Fruit fly (Drosophila melanogaster): ENCODE data around the gene Sema5c.

DNA sequence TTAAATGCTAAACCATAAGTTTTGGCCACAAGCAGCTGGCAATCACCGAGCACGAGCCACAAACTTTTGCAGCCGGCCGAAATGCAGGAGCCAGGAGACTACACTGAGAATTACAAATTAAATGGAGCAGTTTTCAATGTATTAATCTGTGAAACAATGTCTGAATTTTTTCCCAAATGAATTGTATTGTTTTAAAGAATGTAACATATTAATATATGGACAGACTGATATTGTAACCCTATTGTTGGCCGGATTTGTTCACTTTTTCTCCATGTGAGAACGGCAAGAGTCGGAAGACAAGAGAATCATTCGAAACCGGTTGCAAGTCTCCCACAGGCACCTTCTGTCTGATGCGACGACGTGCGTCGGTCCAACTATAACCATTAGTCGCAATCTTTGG, 33.5 kb upstream of the Sema5c start:
- peak; percentile 93 for TF ChIP-seq h (GFP tag; optimal IDR thresholded peaks at IDR 0.05)
- no peak for TF ChIP-seq Dfd (GFP tag; optimal IDR thresholded peaks at IDR 0.05)
- peak; percentile 90 for TF ChIP-seq psq (GFP tag; optimal IDR thresholded peaks at IDR 0.05)
- TF ChIP-seq brk (GFP tag; optimal IDR thresholded peaks at IDR 0.05), result peak; percentile 86
- no peak for TF ChIP-seq usp (GFP tag; optimal IDR thresholded peaks at IDR 0.05)
- TF ChIP-seq Abd-B (GFP tag; optimal IDR thresholded peaks at IDR 0.05), result no peak
- peak; percentile 94 for TF ChIP-seq br (GFP tag; optimal IDR thresholded peaks at IDR 0.05)
